Worm (Caenorhabditis elegans) whole organism, L4 larva: ENCODE data around the gene glb-5.
A peak's percentile ranks its signal among the peaks of the same experiment; 100 is the strongest.

Experiments
- D1046.2 ChIP-seq: fragments of 200-800 bp; sonication (Bioruptor generic); IDR thresholded peaks from 2 replicates; pipeline ENCODE4 v1.3.6; 2022; ENCODE audit warnings: missing genetic modification characterization, missing compliant biosample characterization
- F49E8.2 ChIP-seq: sonication (generic microtip); optimal IDR thresholded peaks from 2 replicates; lab custom pipeline; 2016; ENCODE audit warnings: missing compliant biosample characterization, mild to moderate bottlenecking, missing genetic modification characterization, borderline replicate concordance
- T26A8.4 ChIP-seq: fragments of 200-800 bp; sonication (Bioruptor generic); IDR thresholded peaks from 2 replicates; pipeline ENCODE4 v1.3.6; 2022; ENCODE audit warnings: missing genetic modification characterization, missing compliant biosample characterization
- Y105C5A.15 ChIP-seq: fragments of 200-800 bp; sonication (Bioruptor generic); IDR thresholded peaks from 2 replicates; pipeline ENCODE4 v1.3.6; 2022; ENCODE audit warnings: missing genetic modification characterization, missing compliant biosample characterization
- Y48G9A.11 ChIP-seq: fragments of 200-800 bp; sonication (Bioruptor generic); IDR thresholded peaks from 2 replicates; pipeline ENCODE4 v1.3.6; 2022; ENCODE audit warnings: missing genetic modification reagents, missing genetic modification characterization, missing compliant biosample characterization
- ZK337.2 ChIP-seq: fragments of 200-800 bp; sonication (Bioruptor generic); IDR thresholded peaks from 2 replicates; pipeline ENCODE4 v1.3.6; 2022; ENCODE audit warnings: missing genetic modification reagents, missing genetic modification characterization, missing compliant biosample characterization
- ZK546.5 ChIP-seq, 2 experiments: sonication (generic microtip); optimal IDR thresholded peaks; 2 replicates each; lab custom pipeline; 2017; ENCODE audit warnings: missing biosample characterization in 2 of 2, missing genetic modification characterization in 2 of 2
- aly-2 ChIP-seq: sonication (generic microtip); optimal IDR thresholded peaks from 2 replicates; lab custom pipeline; 2018; ENCODE audit warnings: missing biosample characterization, missing genetic modification characterization
- arid-1 ChIP-seq: fragments of 200-800 bp; sonication (Bioruptor generic); conservative IDR thresholded peaks from 2 replicates; pipeline ENCODE4 v1.3.6; 2022; ENCODE audit warnings: missing genetic modification reagents, missing genetic modification characterization, missing compliant biosample characterization
- ceh-62 ChIP-seq: sonication (generic microtip); optimal IDR thresholded peaks from 2 replicates; lab custom pipeline; 2017; ENCODE audit warnings: missing biosample characterization, missing genetic modification characterization
- ceh-82 ChIP-seq: sonication (generic microtip); optimal IDR thresholded peaks from 2 replicates; lab custom pipeline; 2017; ENCODE audit warnings: missing biosample characterization, missing genetic modification characterization
- ces-1 ChIP-seq: fragments of 150-350 bp; sonication (generic microtip); optimal IDR thresholded peaks from 4 replicates; lab custom pipeline; 2014; ENCODE audit warnings: missing biosample characterization, missing genetic modification reagents, missing genetic modification characterization
- ctbp-1 ChIP-seq: fragments of 200-800 bp; sonication (Bioruptor generic); IDR thresholded peaks from 2 replicates; pipeline ENCODE4 v1.3.6; 2022; ENCODE audit warnings: missing genetic modification reagents, missing genetic modification characterization, missing compliant biosample characterization
- daf-12 ChIP-seq: fragments of 150-350 bp; optimal IDR thresholded peaks from 2 replicates; lab custom pipeline; 2014; ENCODE audit warnings: missing biosample characterization, missing genetic modification reagents, missing genetic modification characterization
- daf-19 ChIP-seq: fragments of 200-800 bp; sonication (Bioruptor generic); conservative IDR thresholded peaks from 2 replicates; pipeline ENCODE4 v1.3.6; 2022; ENCODE audit warnings: missing genetic modification characterization, missing compliant biosample characterization
- dmd-8 ChIP-seq: fragments of 200-800 bp; sonication (Bioruptor generic); IDR thresholded peaks from 2 replicates; pipeline ENCODE4 v1.3.6; 2022; ENCODE audit warnings: missing genetic modification characterization, missing compliant biosample characterization
- egl-43 ChIP-seq: fragments of 200-800 bp; sonication (Bioruptor generic); IDR thresholded peaks from 2 replicates; pipeline ENCODE4 v1.3.6; 2022; ENCODE audit warnings: missing genetic modification reagents, missing genetic modification characterization, missing compliant biosample characterization
- fos-1 ChIP-seq: fragments of 150-350 bp; optimal IDR thresholded peaks from 2 replicates; lab custom pipeline; 2014; ENCODE audit warnings: missing biosample characterization, missing genetic modification characterization
- hlh-30 ChIP-seq: sonication (generic microtip); optimal IDR thresholded peaks from 2 replicates; lab custom pipeline; 2017; ENCODE audit warnings: antibody characterized with exemption, mild to moderate bottlenecking, missing genetic modification characterization, missing compliant biosample characterization; ENCODE audit not compliant: insufficient read depth
- hmg-1.1 ChIP-seq: fragments of 200-800 bp; sonication (Bioruptor generic); IDR thresholded peaks from 2 replicates; pipeline ENCODE4 v1.3.6; 2022; ENCODE audit warnings: missing genetic modification reagents, missing genetic modification characterization, missing compliant biosample characterization
- jun-1 ChIP-seq: fragments of 150-350 bp; optimal IDR thresholded peaks from 2 replicates; lab custom pipeline; 2014; ENCODE audit warnings: missing biosample characterization, missing genetic modification reagents, missing genetic modification characterization
- lin-1 ChIP-seq: fragments of 200-800 bp; sonication (Bioruptor generic); IDR thresholded peaks from 2 replicates; pipeline ENCODE4 v1.3.6; 2022; ENCODE audit warnings: missing genetic modification reagents, missing genetic modification characterization, missing compliant biosample characterization
- lin-13 ChIP-seq: fragments of 150-350 bp; optimal IDR thresholded peaks from 2 replicates; lab custom pipeline; 2014; ENCODE audit warnings: missing biosample characterization, missing genetic modification reagents, missing genetic modification characterization
- lir-3 ChIP-seq: sonication (generic microtip); optimal IDR thresholded peaks from 2 replicates; lab custom pipeline; 2016; ENCODE audit warnings: mild to moderate bottlenecking, missing genetic modification characterization, missing compliant biosample characterization
- madf-5 ChIP-seq, 2 experiments: fragments of 200-800 bp; sonication (Bioruptor generic); IDR thresholded peaks; 2 replicates each; pipeline ENCODE4 v1.3.6; 2022; ENCODE audit warnings: missing compliant biosample characterization in 2 of 2, missing genetic modification characterization in 2 of 2
- mdt-29 ChIP-seq: fragments of 200-800 bp; sonication (Bioruptor generic); IDR thresholded peaks from 2 replicates; pipeline ENCODE4 v1.3.6; 2022; ENCODE audit warnings: missing genetic modification reagents, missing genetic modification characterization, missing compliant biosample characterization
- mep-1 ChIP-seq: fragments of 150-350 bp; sonication (generic microtip); optimal IDR thresholded peaks from 3 replicates; lab custom pipeline; 2014; ENCODE audit warnings: missing biosample characterization, missing genetic modification characterization
- mes-2 ChIP-seq: sonication (generic microtip); optimal IDR thresholded peaks from 2 replicates; lab custom pipeline; 2016; ENCODE audit warnings: missing genotype, mild to moderate bottlenecking, missing genetic modification characterization, missing compliant biosample characterization; ENCODE audit not compliant: poor library complexity, severe bottlenecking
- nhr-102 ChIP-seq: sonication (generic microtip); optimal IDR thresholded peaks from 2 replicates; lab custom pipeline; 2016; ENCODE audit warnings: mild to moderate bottlenecking, missing genetic modification characterization, moderate library complexity, missing compliant biosample characterization
- nhr-11 ChIP-seq: fragments of 150-350 bp; optimal IDR thresholded peaks from 2 replicates; lab custom pipeline; 2014; ENCODE audit warnings: missing biosample characterization, missing genetic modification characterization
- nhr-111 ChIP-seq: fragments of 200-800 bp; sonication (Bioruptor generic); optimal IDR thresholded peaks from 2 replicates; lab custom pipeline; 2018; ENCODE audit warnings: mild to moderate bottlenecking, missing genetic modification characterization, missing compliant biosample characterization
- nhr-25 ChIP-seq: sonication (generic microtip); optimal IDR thresholded peaks from 2 replicates; lab custom pipeline; 2017; ENCODE audit warnings: missing genetic modification characterization, mild to moderate bottlenecking, missing compliant biosample characterization, antibody characterized with exemption, moderate library complexity, borderline replicate concordance; ENCODE audit not compliant: insufficient read depth
- nhr-28 ChIP-seq: fragments of 150-350 bp; optimal IDR thresholded peaks from 2 replicates; lab custom pipeline; 2014; ENCODE audit warnings: missing biosample characterization, missing genetic modification characterization
- nhr-6 ChIP-seq: fragments of 150-350 bp; optimal IDR thresholded peaks from 2 replicates; lab custom pipeline; 2014; ENCODE audit warnings: missing biosample characterization, missing genetic modification characterization
- pha-4 ChIP-seq, 2 experiments: fragments of 150-350 bp in 1 of 2; fragments of 200-800 bp in 1 of 2; sonication (Bioruptor generic) in 1 of 2; IDR thresholded peaks in 1 of 2; optimal IDR thresholded peaks in 1 of 2; 2 replicates each; pipeline versions ENCODE4 v1.3.6 to Lab custom; 2014 to 2022; ENCODE audit warnings: missing genetic modification characterization in 2 of 2, missing genetic modification reagents in 2 of 2, missing biosample characterization in 1 of 2, missing compliant biosample characterization in 1 of 2
- php-3 ChIP-seq: fragments of 200-800 bp; sonication (Bioruptor generic); IDR thresholded peaks from 2 replicates; pipeline ENCODE4 v1.3.6; 2022; ENCODE audit warnings: missing genetic modification reagents, missing genetic modification characterization, missing compliant biosample characterization
- pqm-1 ChIP-seq: sonication (generic microtip); optimal IDR thresholded peaks from 2 replicates; lab custom pipeline; 2017; ENCODE audit warnings: missing biosample characterization, missing genetic modification characterization
- saeg-2 ChIP-seq: fragments of 200-800 bp; sonication (Bioruptor generic); IDR thresholded peaks from 2 replicates; pipeline ENCODE4 v1.3.6; 2022; ENCODE audit warnings: missing genetic modification reagents, missing genetic modification characterization, missing compliant biosample characterization
- skn-1 ChIP-seq: fragments of 150-350 bp; optimal IDR thresholded peaks from 2 replicates; lab custom pipeline; 2014; ENCODE audit warnings: missing biosample characterization, missing genetic modification characterization
- snpc-1.2 ChIP-seq: fragments of 200-800 bp; sonication (Bioruptor generic); IDR thresholded peaks from 2 replicates; pipeline ENCODE4 v1.3.6; 2022; ENCODE audit warnings: missing genetic modification reagents, missing genetic modification characterization, missing compliant biosample characterization
- snpc-4 ChIP-seq: fragments of 150-350 bp; optimal IDR thresholded peaks from 2 replicates; lab custom pipeline; 2014; ENCODE audit warnings: missing biosample characterization, missing genetic modification characterization
- spr-3 ChIP-seq: fragments of 200-800 bp; sonication (Bioruptor generic); optimal IDR thresholded peaks from 2 replicates; lab custom pipeline; 2018; ENCODE audit warnings: mild to moderate bottlenecking, missing genetic modification characterization, missing compliant biosample characterization
- tag-97 ChIP-seq: fragments of 200-800 bp; sonication (Bioruptor generic); IDR thresholded peaks from 2 replicates; pipeline ENCODE4 v1.3.6; 2022; ENCODE audit warnings: missing genetic modification characterization, missing compliant biosample characterization
- unc-130 ChIP-seq: sonication (generic microtip); optimal IDR thresholded peaks from 2 replicates; lab custom pipeline; 2016; ENCODE audit warnings: missing genetic modification reagents, missing genetic modification characterization, missing compliant biosample characterization
- unc-39 ChIP-seq: sonication (generic microtip); optimal IDR thresholded peaks from 2 replicates; lab custom pipeline; 2017; ENCODE audit warnings: missing biosample characterization, missing genetic modification characterization
- unc-62 ChIP-seq, 3 experiments: fragments of 150-350 bp in 1 of 3; sonication (generic microtip); optimal IDR thresholded peaks in 2 of 3; peaks in 1 of 3; 1 replicate in 1 of 3; 2 replicates in 2 of 3; lab custom pipeline; 2014 to 2017; ENCODE audit warnings: missing biosample characterization in 3 of 3, missing genetic modification characterization in 3 of 3, missing genetic modification reagents in 3 of 3, missing genotype in 1 of 3
- vab-7 ChIP-seq: fragments of 200-800 bp; sonication (Bioruptor generic); IDR thresholded peaks from 2 replicates; pipeline ENCODE4 v1.3.6; 2022; ENCODE audit warnings: missing genetic modification reagents, missing genetic modification characterization, missing compliant biosample characterization
- zfp-3 ChIP-seq: fragments of 200-800 bp; sonication (Bioruptor generic); conservative IDR thresholded peaks from 2 replicates; pipeline ENCODE4 v1.3.6; 2022; ENCODE audit warnings: missing genetic modification reagents, missing genetic modification characterization, missing compliant biosample characterization
- zip-11 ChIP-seq: fragments of 200-800 bp; sonication (Bioruptor generic); IDR thresholded peaks from 2 replicates; pipeline ENCODE4 v1.3.6; 2022; ENCODE audit warnings: missing genetic modification characterization, missing compliant biosample characterization
- ztf-7 ChIP-seq: fragments of 150-350 bp; optimal IDR thresholded peaks from 2 replicates; lab custom pipeline; 2014; ENCODE audit warnings: missing biosample characterization, missing genetic modification characterization

Gene glb-5

ce11 chrV:5591887-5592286 is 33.2 kb downstream of the glb-5 start (continued):
- TF ChIP-seq mdt-29 (GFP tag; lab: Robert Waterston, UW) (no peak), unc-130 (GFP tag; lab: Kevin White, UChicago) (peak; percentile 33), Y48G9A.11 (GFP tag; lab: Robert Waterston, UW) (peak; percentile 78), daf-12 (tag; lab: Kevin White, UChicago) (no peak), egl-43 (GFP tag; lab: Robert Waterston, UW) (peak; percentile 69; the same call in 1 of the 2 replicates), php-3 (GFP tag; lab: Robert Waterston, UW) (0 out of 2 replicates have a peak, but pooled peaks have one; percentile 25), Y105C5A.15 (peak; percentile 99), madf-5 (GFP tag; IDR thresholded peaks at IDR 0.05; lab: Robert Waterston, UW) (peak; percentile 78 to 94; a peak in 3 of 4 replicates), tag-97 (GFP tag; lab: Robert Waterston, UW) (no peak), lin-1 (GFP tag; lab: Robert Waterston, UW) (peak; percentile 77), daf-19 (GFP tag; lab: Robert Waterston, UW) (peak; percentile 88), mes-2 (peak; percentile 10), ceh-62 (tag; lab: Kevin White, UChicago) (no peak), nhr-111 (GFP tag; lab: Kevin White, UChicago) (peak; percentile 76), snpc-4 (no peak), skn-1 (tag; lab: Kevin White, UChicago) (no peak), fos-1 (no peak), hlh-30 (tag; lab: Kevin White, UChicago) (no peak), pqm-1 (no peak), ctbp-1 (GFP tag; lab: Robert Waterston, UW) (peak; percentile 68), ceh-82 (tag; lab: Kevin White, UChicago) (no peak), dmd-8 (GFP tag; lab: Robert Waterston, UW) (peak; percentile 86), unc-62 (GFP tag; optimal IDR thresholded peaks at IDR 0.05 in 1 of 2; lab: Kevin White, UChicago) (no peak), unc-62 (tag; optimal IDR thresholded peaks at IDR 0.05; lab: Kevin White, UChicago) (no peak), ces-1 (GFP tag; lab: Kevin White, UChicago) (no peak), hmg-1.1 (no peak), F49E8.2 (tag; lab: Kevin White, UChicago) (peak; percentile 70), nhr-25 (tag; lab: Kevin White, UChicago) (no peak), pha-4 (GFP tag; IDR thresholded peaks at IDR 0.05; lab: Robert Waterston, UW) (peak; percentile 83; the same call in 1 of the 2 replicates), pha-4 (tag; optimal IDR thresholded peaks at IDR 0.05; lab: Kevin White, UChicago) (no peak), nhr-102 (tag; lab: Kevin White, UChicago) (no peak), nhr-6 (no peak), ZK337.2 (GFP tag; lab: Robert Waterston, UW) (no peak), unc-39 (no peak), nhr-28 (no peak), T26A8.4 (GFP tag; lab: Robert Waterston, UW) (no peak), D1046.2 (GFP tag; lab: Robert Waterston, UW) (peak; percentile 87; the same call in 1 of the 2 replicates), vab-7 (GFP tag; lab: Robert Waterston, UW) (peak; percentile 78), jun-1 (tag; lab: Kevin White, UChicago) (no peak), zip-11 (no peak), ZK546.5 (tag; optimal IDR thresholded peaks at IDR 0.05; lab: Kevin White, UChicago) (no peak), nhr-11 (no peak), arid-1 (GFP tag; lab: Robert Waterston, UW) (peak; percentile 94), zfp-3 (GFP tag; lab: Robert Waterston, UW) (peak; percentile 30; the same call in 1 of the 2 replicates), snpc-1.2 (GFP tag; lab: Robert Waterston, UW) (peak; percentile 87), saeg-2 (0 out of 2 replicates have a peak, but pooled peaks have one; percentile 52), lir-3 (no peak), lin-13 (GFP tag; lab: Kevin White, UChicago) (no peak), aly-2 (tag; lab: Kevin White, UChicago) (no peak), spr-3 (GFP tag; lab: Kevin White, UChicago) (peak; percentile 2), ztf-7 (tag; lab: Kevin White, UChicago) (no peak), mep-1 (tag; lab: Kevin White, UChicago) (no peak)
